Fruit fly (Drosophila melanogaster) S2 (cell line): ENCODE measurements around the gene Cerk.

ENCODE experiments used
- CG8478 ChIP-seq: fragments of >200 bp; optimal IDR thresholded peaks from 2 replicates; lab custom pipeline; 2018
- CTCF ChIP-seq, 2 experiments: fragments of >200 bp; optimal IDR thresholded peaks; 2 replicates each; lab custom pipeline; 2018

Gene Cerk

dm6 chr3R:5309234-5309798, 58.8 kb downstream of the Cerk start:
- TF ChIP-seq CTCF (optimal IDR thresholded peaks at IDR 0.05; lab: Kevin White, UChicago) (no peak), CG8478 (lab: Kevin White, UChicago) (no peak)
